Worm (Caenorhabditis elegans) whole organism, L1 larva: ENCODE data around the gene irg-2.

Experiments
- rnt-1 ChIP-seq: sonication (generic microtip); optimal IDR thresholded peaks from 2 replicates; lab custom pipeline; 2016; ENCODE audit warnings: mild to moderate bottlenecking, missing genetic modification characterization, moderate library complexity, missing compliant biosample characterization

irg-2 gene

DNA sequence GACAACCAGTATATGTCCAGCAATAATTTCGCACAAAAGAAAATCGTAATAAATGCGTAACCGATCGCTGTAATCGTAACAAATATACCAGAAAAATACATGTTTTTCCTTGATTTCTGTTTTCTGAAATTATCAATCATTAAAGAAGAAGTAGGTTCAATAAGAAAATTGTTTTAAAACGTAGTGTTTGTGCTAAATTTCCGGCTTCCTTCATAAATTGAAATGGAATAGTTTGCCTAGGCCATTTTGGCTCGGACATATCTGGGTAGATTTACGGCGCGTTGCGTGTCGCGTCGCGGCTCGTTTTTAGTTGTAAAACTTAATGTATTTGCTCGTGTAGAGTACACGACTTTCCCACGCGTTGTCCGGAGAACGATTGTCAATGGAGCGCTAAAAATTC is 41.0 kb downstream of the irg-2 start, which contains the start of gene F38H12.5:
TSS of gene F38H12.5 (minus strand) at position 101 of the 400 bp plus-strand sequence.
- TF ChIP-seq rnt-1 (tag; lab: Kevin White, UChicago): no peak
